Worm (Caenorhabditis elegans): ENCODE measurements around the gene sto-5.

sto-5 gene

DNA sequence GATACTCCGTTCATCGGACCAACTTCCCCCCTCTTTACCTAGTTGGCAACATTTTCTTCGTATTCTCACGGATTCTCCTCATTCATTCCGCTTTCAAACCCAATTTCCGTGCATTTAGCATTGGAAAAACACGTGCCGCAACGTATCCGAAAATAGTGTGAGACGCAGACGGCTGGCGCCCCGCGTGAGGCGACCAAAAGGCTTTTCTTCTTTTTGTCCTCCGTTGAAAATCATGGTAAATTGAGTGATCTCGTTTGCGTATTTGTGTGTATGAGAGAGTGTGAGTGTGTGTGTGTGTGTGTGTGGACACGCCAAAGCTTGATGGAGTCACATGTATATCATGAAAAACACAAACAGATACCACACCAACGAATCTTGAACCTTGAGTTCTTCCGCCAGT, 28.4 kb downstream of the sto-5 start (continued):
- TF ChIP-seq ceh-34 (tag; optimal IDR thresholded peaks at IDR 0.05) (no peak), ttx-3 (tag; optimal IDR thresholded peaks at IDR 0.05) (no peak), pros-1 (tag; optimal IDR thresholded peaks at IDR 0.05) (no peak), nhr-232 (tag; optimal IDR thresholded peaks at IDR 0.05) (no peak), elt-2 (tag; optimal IDR thresholded peaks at IDR 0.05) (no peak), zip-5 (tag; optimal IDR thresholded peaks at IDR 0.05) (no peak), fax-1 (tag; optimal IDR thresholded peaks at IDR 0.05) (no peak), Y22D7AL.16 (tag; optimal IDR thresholded peaks at IDR 0.05) (no peak), sox-2 (GFP tag; IDR thresholded peaks at IDR 0.05) (no peak), ztf-16 (tag; optimal IDR thresholded peaks at IDR 0.05) (peak; percentile 4), hlh-13 (GFP tag; optimal IDR thresholded peaks at IDR 0.05) (no peak), ceh-30 (tag; optimal IDR thresholded peaks at IDR 0.05) (peak; percentile 14), che-1 (tag; optimal IDR thresholded peaks at IDR 0.05) (peak; percentile 37), unc-86 (tag; optimal IDR thresholded peaks at IDR 0.05) (no peak), ahr-1 (tag; optimal IDR thresholded peaks at IDR 0.05) (no peak), ceh-45 (GFP tag; IDR thresholded peaks at IDR 0.05) (no peak), pha-4 (tag; optimal IDR thresholded peaks at IDR 0.05) (no peak), unc-42 (tag; optimal IDR thresholded peaks at IDR 0.05) (peak; percentile 83), ref-2 (tag; optimal IDR thresholded peaks at IDR 0.05) (peak; percentile 41), dve-1 (tag; optimal IDR thresholded peaks at IDR 0.05) (no peak), pag-3 (tag; optimal IDR thresholded peaks at IDR 0.05; ENCODE audit: borderline replicate concordance) (no peak), ceh-31 (tag; optimal IDR thresholded peaks at IDR 0.05) (peak; percentile 83), ets-4 (tag; optimal IDR thresholded peaks at IDR 0.05) (peak; percentile 5), gmeb-2 (tag; optimal IDR thresholded peaks at IDR 0.05) (no peak), lin-11 (tag; optimal IDR thresholded peaks at IDR 0.05) (no peak), hlh-30 (tag; optimal IDR thresholded peaks at IDR 0.05; ENCODE audit: insufficient read depth) (peak; percentile 88)

DNA sequence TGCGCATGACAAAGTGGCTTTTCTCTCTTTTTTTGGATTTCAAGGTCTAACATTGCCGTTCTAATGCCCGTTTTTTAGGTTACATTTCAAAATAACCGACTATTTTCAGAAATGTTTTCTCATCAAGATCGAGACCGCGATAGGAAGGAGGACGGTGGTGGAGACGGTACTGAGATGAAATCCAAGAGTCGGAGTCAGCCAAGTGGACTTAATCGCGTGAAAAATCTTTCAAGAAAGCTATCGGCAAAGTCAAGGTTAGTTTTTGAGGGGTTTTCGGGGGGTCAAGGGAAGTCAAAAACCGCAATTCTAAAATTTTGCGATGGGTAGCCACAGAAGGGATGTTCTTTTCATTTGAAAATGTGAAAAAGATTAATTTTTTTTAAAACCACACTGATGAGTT, 29.3 kb downstream of the sto-5 start, which contains the start of gene aak-2:
aak-2 (plus strand) TSS at position 110 of the 400 bp plus-strand sequence.
- TF ChIP-seq pqm-1 (tag; optimal IDR thresholded peaks at IDR 0.05) = no peak
- TF ChIP-seq rnt-1 (tag; optimal IDR thresholded peaks at IDR 0.05) = peak; percentile 30

DNA sequence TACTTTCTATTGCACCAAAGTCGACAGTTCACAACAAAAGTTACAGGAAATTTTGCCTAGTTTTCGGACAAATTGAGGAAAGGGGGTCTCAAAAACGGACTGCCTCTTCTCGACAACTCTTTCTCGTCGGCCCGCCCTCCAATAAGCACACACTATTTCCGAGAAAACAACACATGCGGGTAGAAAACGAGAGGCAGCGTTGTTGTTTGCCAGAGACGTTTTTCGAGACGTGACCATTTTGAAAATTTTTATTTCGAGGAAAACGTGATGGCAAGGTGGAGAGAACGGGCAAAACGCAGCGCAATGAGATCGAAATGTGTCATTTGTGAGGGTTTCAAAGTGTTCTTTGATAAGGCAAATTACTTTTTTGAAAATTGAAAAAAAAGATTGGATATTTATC, 31.8 kb downstream of the sto-5 start:
- TF ChIP-seq hlh-13 (GFP tag; optimal IDR thresholded peaks at IDR 0.05) (no peak), ref-2 (tag; optimal IDR thresholded peaks at IDR 0.05) (no peak), lin-11 (tag; optimal IDR thresholded peaks at IDR 0.05) (no peak), K02D7.2 (tag; optimal IDR thresholded peaks at IDR 0.05) (no peak), ceh-45 (GFP tag; IDR thresholded peaks at IDR 0.05) (no peak)

DNA sequence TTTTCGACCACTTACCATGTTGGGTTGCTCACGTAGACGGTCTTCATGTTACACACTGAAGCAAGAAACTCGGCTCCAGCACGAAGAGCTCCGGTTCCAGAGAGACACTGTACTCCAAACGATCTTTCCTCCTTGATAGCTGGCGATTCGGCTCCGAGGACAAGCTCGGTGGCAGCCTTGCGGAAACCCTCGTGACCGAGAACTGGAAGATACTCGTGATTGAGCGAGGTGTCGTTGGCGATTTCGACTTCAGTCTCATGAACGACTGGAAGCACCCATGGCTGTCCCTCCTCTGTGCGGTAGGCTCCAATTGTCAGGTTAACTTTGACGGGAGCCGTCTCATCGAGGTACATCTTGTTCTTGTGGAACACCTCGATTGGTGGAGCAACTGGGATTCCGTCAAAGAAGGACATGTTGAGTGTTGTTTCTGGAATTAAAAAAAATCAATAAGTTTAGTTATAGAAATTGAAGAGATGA, 32.5 kb downstream of the sto-5 start, which contains the start of gene got-1.2:
got-1.2 (minus strand) TSS at position 427 of the 477 bp plus-strand sequence.
- TF ChIP-seq pat-9 (tag; optimal IDR thresholded peaks at IDR 0.05) (no peak), sox-4 (tag; optimal IDR thresholded peaks at IDR 0.05) (no peak), odd-2 (tag; optimal IDR thresholded peaks at IDR 0.05) (no peak)

DNA sequence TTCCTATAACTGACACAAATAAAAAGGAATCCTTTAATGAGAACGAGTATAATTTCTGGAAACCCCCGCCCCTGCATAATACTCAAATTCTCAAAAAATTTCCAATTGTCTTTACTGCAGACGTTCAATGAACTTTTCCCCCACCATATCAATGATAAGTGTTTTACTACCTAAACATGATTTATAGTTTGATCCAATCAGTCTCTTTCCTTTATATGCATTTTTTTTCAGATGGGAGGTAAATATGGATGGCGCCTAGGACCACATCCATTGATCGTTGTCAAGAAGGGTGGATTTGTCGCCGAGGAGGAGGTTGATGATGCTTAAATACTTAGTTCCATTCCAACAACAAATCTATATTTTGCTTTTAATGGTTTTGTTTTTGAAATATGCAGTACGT, 38.1 kb downstream of the sto-5 start:
- TF ChIP-seq odd-2 (tag; optimal IDR thresholded peaks at IDR 0.05) (no peak), tbx-7 (tag; optimal IDR thresholded peaks at IDR 0.05) (no peak), K09A11.1 (tag; optimal IDR thresholded peaks at IDR 0.05; ENCODE audit: insufficient read depth) (no peak), ceh-45 (GFP tag; IDR thresholded peaks at IDR 0.05) (no peak), ahr-1 (tag; optimal IDR thresholded peaks at IDR 0.05) (no peak), ceh-9 (tag; optimal IDR thresholded peaks at IDR 0.05) (no peak), ztf-16 (tag; optimal IDR thresholded peaks at IDR 0.05) (no peak), syd-9 (tag; optimal IDR thresholded peaks at IDR 0.05) (no peak)

Measured in whole organism, late embryonic.